Fruit fly (Drosophila melanogaster) whole organism, embryonic: ENCODE data around the gene Atg2.

Source experiments
- Ada2b ChIP-seq: fragments of 200-800 bp; sonication (Bioruptor generic); IDR thresholded peaks from 2 replicates; pipeline ENCODE4 v1.3.6; 2022; ENCODE audit warnings: missing biosample characterization, missing genetic modification characterization
- Atf-2 ChIP-seq: fragments of 200-800 bp; sonication (Bioruptor generic); optimal IDR thresholded peaks from 2 replicates; lab custom pipeline; 2016; ENCODE audit warnings: missing biosample characterization, missing genetic modification characterization
- Atf6 ChIP-seq: fragments of 200-800 bp; sonication (Bioruptor generic); IDR thresholded peaks from 2 replicates; pipeline ENCODE4 v1.3.6; 2022; ENCODE audit warnings: missing biosample characterization, missing genetic modification characterization
- CG12071 ChIP-seq: fragments of 200-800 bp; sonication (Bioruptor generic); optimal IDR thresholded peaks from 3 replicates; lab custom pipeline; 2018; ENCODE audit warnings: missing biosample characterization, mild to moderate bottlenecking, missing genetic modification characterization
- CG1233 ChIP-seq: fragments of 200-800 bp; sonication (Bioruptor generic); optimal IDR thresholded peaks from 4 replicates; lab custom pipeline; 2018; ENCODE audit warnings: missing biosample characterization, mild to moderate bottlenecking, missing genetic modification characterization
- CG12391 ChIP-seq: fragments of 200-800 bp; sonication (Bioruptor generic); optimal IDR thresholded peaks from 3 replicates; lab custom pipeline; 2018; ENCODE audit warnings: missing biosample characterization, mild to moderate bottlenecking, missing genetic modification characterization, moderate library complexity
- CG12769 ChIP-seq: fragments of 200-800 bp; sonication (Bioruptor generic); optimal IDR thresholded peaks from 2 replicates; lab custom pipeline; 2019; ENCODE audit warnings: missing biosample characterization, mild to moderate bottlenecking, missing genetic modification characterization, moderate library complexity
- CG1529 ChIP-seq: fragments of 200-800 bp; sonication (Bioruptor generic); optimal IDR thresholded peaks from 3 replicates; lab custom pipeline; 2018; ENCODE audit warnings: missing biosample characterization, missing genetic modification characterization
- CG15479 ChIP-seq: fragments of 200-800 bp; sonication (Bioruptor generic); optimal IDR thresholded peaks from 3 replicates; lab custom pipeline; 2019; ENCODE audit warnings: missing biosample characterization, mild to moderate bottlenecking, missing genetic modification characterization, moderate library complexity
- CG17829 ChIP-seq: fragments of 200-800 bp; optimal IDR thresholded peaks from 2 replicates; lab custom pipeline; 2019; ENCODE audit warnings: missing biosample characterization, mild to moderate bottlenecking, missing genetic modification characterization, moderate library complexity
- CG32767 ChIP-seq: fragments of 200-800 bp; sonication (Bioruptor generic); IDR thresholded peaks from 2 replicates; pipeline ENCODE4 v1.3.6; 2022; ENCODE audit warnings: missing biosample characterization, missing genetic modification characterization
- CG32772 ChIP-seq: fragments of 200-800 bp; sonication (Bioruptor generic); IDR thresholded peaks from 2 replicates; pipeline ENCODE4 v1.3.6; 2022; ENCODE audit warnings: missing biosample characterization, missing genetic modification characterization
- CG4328 ChIP-seq: fragments of 200-800 bp; sonication (Bioruptor generic); optimal IDR thresholded peaks from 3 replicates; lab custom pipeline; 2017; ENCODE audit warnings: missing biosample characterization, missing genetic modification reagents, missing genetic modification characterization
- CG4617 ChIP-seq: fragments of 200-800 bp; sonication (Bioruptor generic); optimal IDR thresholded peaks from 3 replicates; lab custom pipeline; 2016; ENCODE audit warnings: missing biosample characterization, missing genetic modification characterization, borderline replicate concordance
- CG6791 ChIP-seq: fragments of 200-800 bp; sonication (Bioruptor generic); IDR thresholded peaks from 3 replicates; pipeline ENCODE4 v1.3.6; 2022; ENCODE audit warnings: missing biosample characterization, missing genetic modification characterization; ENCODE audit not compliant: partially characterized antibody
- CG8478 ChIP-seq: fragments of >200 bp; optimal IDR thresholded peaks from 2 replicates; lab custom pipeline; 2018
- CG9609 ChIP-seq: fragments of 200-800 bp; sonication (Bioruptor generic); optimal IDR thresholded peaks from 3 replicates; lab custom pipeline; 2016; ENCODE audit warnings: missing biosample characterization, missing genetic modification characterization
- Camta ChIP-seq: fragments of 200-800 bp; sonication (Bioruptor generic); optimal IDR thresholded peaks from 2 replicates; lab custom pipeline; 2016; ENCODE audit warnings: missing biosample characterization, missing genetic modification characterization
- Chrac-16 ChIP-seq: fragments of 200-800 bp; sonication (Bioruptor generic); optimal IDR thresholded peaks from 3 replicates; lab custom pipeline; 2016; ENCODE audit warnings: missing biosample characterization, missing genetic modification characterization
- Doc2 ChIP-seq: fragments of 200-800 bp; sonication (Bioruptor generic); IDR thresholded peaks from 2 replicates; pipeline ENCODE4 v1.3.6; 2022; ENCODE audit warnings: missing biosample characterization, missing genetic modification characterization
- Drgx ChIP-seq: fragments of 200-800 bp; sonication (Bioruptor generic); IDR thresholded peaks from 2 replicates; pipeline ENCODE4 v1.3.6; 2022; ENCODE audit warnings: missing biosample characterization, missing genetic modification characterization
- Fer3 ChIP-seq: fragments of 200-800 bp; sonication (Bioruptor generic); optimal IDR thresholded peaks from 2 replicates; lab custom pipeline; 2018; ENCODE audit warnings: missing biosample characterization, mild to moderate bottlenecking, missing genetic modification characterization, moderate library complexity
- H15 ChIP-seq: fragments of 200-800 bp; sonication (Bioruptor generic); IDR thresholded peaks from 3 replicates; pipeline ENCODE4 v1.3.6; 2022; ENCODE audit warnings: missing biosample characterization, missing genetic modification characterization
- HLH3B ChIP-seq: fragments of 200-800 bp; sonication (Bioruptor generic); IDR thresholded peaks from 2 replicates; pipeline ENCODE4 v1.3.6; 2022; ENCODE audit warnings: missing biosample characterization, missing genetic modification characterization
- Hsf ChIP-seq: fragments of 200-800 bp; sonication (Bioruptor generic); optimal IDR thresholded peaks from 3 replicates; lab custom pipeline; 2016; ENCODE audit warnings: missing biosample characterization, missing genetic modification characterization
- MBD-R2 ChIP-seq: fragments of 200-800 bp; sonication (Bioruptor generic); IDR thresholded peaks from 2 replicates; pipeline ENCODE4 v1.3.6; 2022; ENCODE audit warnings: missing biosample characterization, missing genetic modification characterization
- Rx ChIP-seq: fragments of 200-800 bp; sonication (Bioruptor generic); IDR thresholded peaks from 2 replicates; pipeline ENCODE4 v1.3.6; 2022; ENCODE audit warnings: missing biosample characterization, missing genetic modification characterization
- Tbp ChIP-seq: fragments of >200 bp; optimal IDR thresholded peaks from 2 replicates; lab custom pipeline; 2018; ENCODE audit warnings: missing biosample characterization, missing genetic modification characterization
- Xbp1 ChIP-seq: fragments of 200-800 bp; sonication (Bioruptor generic); optimal IDR thresholded peaks from 3 replicates; lab custom pipeline; 2016; ENCODE audit warnings: missing biosample characterization, mild to moderate bottlenecking, missing genetic modification characterization
- Xrp1 ChIP-seq: fragments of 200-800 bp; sonication (Bioruptor generic); IDR thresholded peaks from 2 replicates; pipeline ENCODE4 v1.3.6; 2022; ENCODE audit warnings: missing biosample characterization, missing genetic modification characterization
- al ChIP-seq: fragments of 200-800 bp; sonication (Bioruptor generic); IDR thresholded peaks from 2 replicates; pipeline ENCODE4 v1.3.6; 2022; ENCODE audit warnings: missing biosample characterization, missing genetic modification characterization
- ap ChIP-seq: fragments of 200-800 bp; sonication (Bioruptor generic); IDR thresholded peaks from 2 replicates; pipeline ENCODE4 v1.3.6; 2022; ENCODE audit warnings: missing biosample characterization, missing genetic modification characterization
- dan ChIP-seq: fragments of 200-800 bp; sonication (Bioruptor generic); IDR thresholded peaks from 2 replicates; pipeline ENCODE4 v1.3.6; 2022; ENCODE audit warnings: missing biosample characterization, missing genetic modification characterization
- dati ChIP-seq: fragments of 200-800 bp; sonication (Bioruptor generic); IDR thresholded peaks from 2 replicates; pipeline ENCODE4 v1.3.6; 2022; ENCODE audit warnings: missing biosample characterization, missing genetic modification characterization
- exex ChIP-seq: fragments of 200-800 bp; sonication (Bioruptor generic); optimal IDR thresholded peaks from 4 replicates; lab custom pipeline; 2018; ENCODE audit warnings: missing biosample characterization, mild to moderate bottlenecking, missing genetic modification characterization, moderate library complexity
- gcm ChIP-seq: fragments of 200-800 bp; sonication (Bioruptor generic); optimal IDR thresholded peaks from 2 replicates; lab custom pipeline; 2019; ENCODE audit warnings: missing biosample characterization, mild to moderate bottlenecking, missing genetic modification characterization, moderate library complexity
- grau ChIP-seq: fragments of 200-800 bp; optimal IDR thresholded peaks from 3 replicates; lab custom pipeline; 2019; ENCODE audit warnings: missing biosample characterization, mild to moderate bottlenecking, missing genetic modification characterization, moderate library complexity
- grn ChIP-seq: fragments of 200-800 bp; sonication (Bioruptor generic); optimal IDR thresholded peaks from 3 replicates; lab custom pipeline; 2017; ENCODE audit warnings: missing biosample characterization, missing genetic modification characterization
- gsb ChIP-seq: fragments of 200-800 bp; sonication (Bioruptor generic); IDR thresholded peaks from 2 replicates; pipeline ENCODE4 v1.3.6; 2022; ENCODE audit warnings: missing biosample characterization, missing genetic modification characterization
- lilli ChIP-seq: fragments of 200-800 bp; sonication (Bioruptor generic); optimal IDR thresholded peaks from 3 replicates; lab custom pipeline; 2016; ENCODE audit warnings: missing biosample characterization, missing genetic modification characterization
- lmd ChIP-seq: fragments of 200-800 bp; sonication (Bioruptor generic); IDR thresholded peaks from 2 replicates; pipeline ENCODE4 v1.3.6; 2022; ENCODE audit warnings: missing biosample characterization, missing genetic modification characterization
- luna ChIP-seq: fragments of 200-800 bp; sonication (Bioruptor generic); optimal IDR thresholded peaks from 2 replicates; lab custom pipeline; 2016; ENCODE audit warnings: missing biosample characterization, missing genetic modification characterization
- mam ChIP-seq: fragments of 200-800 bp; sonication (Bioruptor generic); optimal IDR thresholded peaks from 3 replicates; lab custom pipeline; 2016; ENCODE audit warnings: missing biosample characterization, missing genetic modification characterization
- nmo ChIP-seq: fragments of 200-800 bp; sonication (Bioruptor generic); optimal IDR thresholded peaks from 2 replicates; lab custom pipeline; 2018; ENCODE audit warnings: missing biosample characterization, mild to moderate bottlenecking, missing genetic modification characterization, moderate library complexity
- pfk ChIP-seq: fragments of 200-800 bp; sonication (Bioruptor generic); optimal IDR thresholded peaks from 2 replicates; lab custom pipeline; 2018; ENCODE audit warnings: missing biosample characterization, mild to moderate bottlenecking, missing genetic modification characterization, moderate library complexity
- repo ChIP-seq: fragments of 200-800 bp; sonication (Bioruptor generic); optimal IDR thresholded peaks from 2 replicates; lab custom pipeline; 2016; ENCODE audit warnings: missing biosample characterization, missing genetic modification characterization
- schlank ChIP-seq: fragments of 200-800 bp; sonication (Bioruptor generic); optimal IDR thresholded peaks from 2 replicates; lab custom pipeline; 2018; ENCODE audit warnings: missing biosample characterization, mild to moderate bottlenecking, missing genetic modification characterization
- sd ChIP-seq: fragments of 200-800 bp; sonication (Bioruptor generic); optimal IDR thresholded peaks from 3 replicates; lab custom pipeline; 2018; ENCODE audit warnings: missing biosample characterization, mild to moderate bottlenecking, missing genetic modification characterization, moderate library complexity
- ssp ChIP-seq: fragments of 200-800 bp; sonication (Bioruptor generic); IDR thresholded peaks from 2 replicates; pipeline ENCODE4 v1.3.6; 2022; ENCODE audit warnings: missing biosample characterization, missing genetic modification characterization
- tin ChIP-seq: fragments of 200-800 bp; sonication (Bioruptor generic); optimal IDR thresholded peaks from 3 replicates; lab custom pipeline; 2016; ENCODE audit warnings: missing biosample characterization, missing genetic modification characterization

The Atg2 gene

DNA sequence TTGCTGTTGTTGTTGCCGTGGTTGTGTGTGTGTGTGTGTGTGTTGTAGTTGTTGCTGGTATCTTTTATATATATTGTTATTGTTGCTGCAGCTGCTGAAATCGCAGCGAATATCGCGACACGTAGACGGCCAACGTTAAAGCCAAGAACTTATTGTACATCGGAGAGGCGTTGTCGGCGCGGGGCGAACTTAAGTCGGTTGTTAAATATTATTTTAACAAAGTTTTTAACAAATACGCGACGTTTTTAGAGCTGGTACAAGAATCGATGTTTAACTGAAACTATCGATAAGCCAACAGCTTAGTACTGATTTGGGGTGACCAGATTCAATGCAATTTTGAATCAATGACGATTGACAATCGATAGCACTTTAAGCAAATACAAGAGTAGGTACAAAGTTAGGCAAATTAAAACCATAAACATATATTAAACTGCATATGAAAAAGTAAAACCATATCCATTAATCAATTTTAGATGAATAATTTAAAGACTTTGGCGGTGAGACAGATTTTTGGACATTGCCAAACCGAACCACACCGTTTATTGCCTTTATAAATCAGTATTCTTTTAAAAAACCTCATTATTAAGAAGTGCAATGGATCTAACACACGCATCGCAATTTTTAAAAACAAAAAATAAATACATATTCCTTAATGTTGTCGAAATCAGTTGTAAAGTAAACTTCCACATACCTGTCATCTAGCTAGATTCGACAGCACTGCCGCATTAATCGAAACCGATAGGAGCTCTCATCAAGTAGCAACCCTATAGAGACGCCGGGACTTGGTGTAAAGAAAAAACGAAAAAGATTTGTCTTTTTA lies 7.7 kb upstream of the Atg2 start, which contains the start of the genes Mrtf and Non2 (continued):
- peak; percentile 72 for TF ChIP-seq nmo (GFP tag; lab: Kevin White, UChicago)
- TF ChIP-seq tin (GFP tag; lab: Kevin White, UChicago) = peak; percentile 66
- peak; percentile 30 for TF ChIP-seq exex (tag; lab: Kevin White, UChicago)
- TF ChIP-seq Xbp1 (GFP tag; lab: Kevin White, UChicago) = peak; percentile 75
- TF ChIP-seq CG12769 (tag; lab: Kevin White, UChicago) = no peak
- no peak for TF ChIP-seq CG12071 (GFP tag; lab: Kevin White, UChicago)
- peak; percentile 20 for TF ChIP-seq schlank (tag; lab: Kevin White, UChicago)
- TF ChIP-seq lmd (GFP tag; lab: Robert Waterston, UW) = peak; percentile 37; the same call in 1 of the 2 replicates
- no peak for TF ChIP-seq al (GFP tag; lab: Robert Waterston, UW)
- no peak for TF ChIP-seq CG8478
- TF ChIP-seq CG9609 = peak; percentile 46
- peak; percentile 46 for TF ChIP-seq CG1233 (GFP tag; lab: Kevin White, UChicago)
- TF ChIP-seq CG1529 (GFP tag; lab: Kevin White, UChicago) = peak; percentile 3
- TF ChIP-seq CG32767 = 0 out of 2 replicates have a peak, but pooled peaks have one; percentile 28
- peak; percentile 72 for TF ChIP-seq CG12391 (tag; lab: Kevin White, UChicago)
- TF ChIP-seq ap (GFP tag; lab: Robert Waterston, UW) = no peak
- TF ChIP-seq Rx (GFP tag; lab: Robert Waterston, UW) = no peak
- TF ChIP-seq CG15479 (GFP tag; lab: Kevin White, UChicago) = no peak
- TF ChIP-seq CG6791 (GFP tag; lab: Robert Waterston, UW) = peak; percentile 86
- TF ChIP-seq Tbp (GFP tag; lab: Kevin White, UChicago) = no peak
- TF ChIP-seq Ada2b (GFP tag; lab: Robert Waterston, UW) = peak; percentile 56
- TF ChIP-seq Chrac-16 = peak; percentile 45
- peak; percentile 80 for TF ChIP-seq lilli (GFP tag; lab: Kevin White, UChicago)
- peak; percentile 70 for TF ChIP-seq Hsf
- peak; percentile 66 for TF ChIP-seq MBD-R2 (GFP tag; lab: Robert Waterston, UW)
- no peak for TF ChIP-seq dati (GFP tag; lab: Robert Waterston, UW)
- TF ChIP-seq Doc2 (GFP tag; lab: Robert Waterston, UW) = no peak
- peak; percentile 54 for TF ChIP-seq CG17829 (tag; lab: Kevin White, UChicago)
- peak; percentile 40; the same call in 1 of the 2 replicates for TF ChIP-seq HLH3B (GFP tag; lab: Robert Waterston, UW)
- peak; percentile 35 for TF ChIP-seq CG4328
- no peak for TF ChIP-seq gcm
- no peak for TF ChIP-seq pfk (GFP tag; lab: Kevin White, UChicago)
- peak; percentile 37; the same call in 1 of the 2 replicates for TF ChIP-seq Xrp1
- peak; percentile 13 for TF ChIP-seq repo
- no peak for TF ChIP-seq grn (GFP tag; lab: Kevin White, UChicago)
- peak; percentile 52 for TF ChIP-seq Atf-2 (GFP tag; lab: Kevin White, UChicago)
- peak; percentile 26; the same call in 1 of the 2 replicates for TF ChIP-seq ssp
- TF ChIP-seq mam = peak; percentile 72
- TF ChIP-seq Camta (GFP tag; lab: Kevin White, UChicago) = peak; percentile 47
- 0 out of 2 replicates have a peak, but pooled peaks have one; percentile 16 for TF ChIP-seq gsb (GFP tag; lab: Robert Waterston, UW)
- TF ChIP-seq Drgx = no peak
- peak; percentile 64 for TF ChIP-seq grau (tag; lab: Kevin White, UChicago)
- TF ChIP-seq CG4617 = peak; percentile 48
- TF ChIP-seq CG32772 (GFP tag; lab: Robert Waterston, UW) = peak; percentile 18; the same call in 1 of the 2 replicates
- TF ChIP-seq sd (tag; lab: Kevin White, UChicago) = peak; percentile 10
- peak; percentile 52; the same call in 1 of the 3 replicates for TF ChIP-seq H15
- no peak for TF ChIP-seq luna (GFP tag; lab: Kevin White, UChicago)
- TF ChIP-seq dan (GFP tag; lab: Robert Waterston, UW) = no peak
- peak; percentile 66 for TF ChIP-seq Atf6 (GFP tag; lab: Robert Waterston, UW)
- peak; percentile 49 for TF ChIP-seq Fer3 (tag; lab: Kevin White, UChicago)
